Worm (Caenorhabditis elegans) whole organism, young adult: ENCODE data around the gene K12H6.12.

ENCODE experiments used
- F33H1.4 ChIP-seq: fragments of 200-800 bp; sonication (Bioruptor generic); IDR thresholded peaks from 2 replicates; pipeline ENCODE4 v1.3.6; 2022; ENCODE audit warnings: missing genetic modification reagents, missing genetic modification characterization, missing compliant biosample characterization
- egl-44 ChIP-seq: fragments of 200-800 bp; sonication (Bioruptor generic); IDR thresholded peaks from 2 replicates; pipeline ENCODE4 v1.3.6; 2022; ENCODE audit warnings: missing genetic modification reagents, missing genetic modification characterization, missing compliant biosample characterization
- let-607 ChIP-seq, 2 experiments: fragments of 200-800 bp in 1 of 2; sonication (Bioruptor generic) in 1 of 2; sonication (generic microtip) in 1 of 2; optimal IDR thresholded peaks; 2 replicates each; lab custom pipeline; 2016 to 2018; ENCODE audit warnings: mild to moderate bottlenecking in 2 of 2, missing compliant biosample characterization in 2 of 2, missing genetic modification characterization in 2 of 2, moderate library complexity in 2 of 2, missing genotype in 1 of 2
- pha-4 ChIP-seq: fragments of 150-350 bp; sonication (generic microtip); optimal IDR thresholded peaks from 2 replicates; lab custom pipeline; 2014; ENCODE audit warnings: missing biosample characterization, missing genetic modification reagents, missing genetic modification characterization
- snpc-4 ChIP-seq, 5 experiments: fragments of 150-350 bp in 1 of 5; sonication (generic microtip) in 4 of 5; optimal IDR thresholded peaks; 2 replicates each; lab custom pipeline; 2014 to 2018; ENCODE audit warnings: missing genetic modification characterization in 5 of 5, missing biosample characterization in 3 of 5, antibody characterized with exemption in 2 of 5, mild to moderate bottlenecking in 2 of 5, missing compliant biosample characterization in 2 of 5, missing genotype in 2 of 5, moderate library complexity in 2 of 5, missing genetic modification reagents in 1 of 5
- somi-1 ChIP-seq: fragments of 200-800 bp; sonication (Bioruptor generic); optimal IDR thresholded peaks from 2 replicates; lab custom pipeline; 2018; ENCODE audit warnings: mild to moderate bottlenecking, missing genetic modification characterization, missing compliant biosample characterization
- sptf-2 ChIP-seq: fragments of 200-800 bp; sonication (Bioruptor generic); optimal IDR thresholded peaks from 2 replicates; lab custom pipeline; 2018; ENCODE audit warnings: mild to moderate bottlenecking, missing genetic modification characterization, missing compliant biosample characterization
- unc-130 ChIP-seq: sonication (generic microtip); optimal IDR thresholded peaks from 2 replicates; lab custom pipeline; 2016; ENCODE audit warnings: missing genetic modification reagents, missing genetic modification characterization, missing compliant biosample characterization
- unc-62 ChIP-seq: fragments of 150-350 bp; optimal IDR thresholded peaks from 2 replicates; lab custom pipeline; 2014; ENCODE audit warnings: missing biosample characterization, missing genetic modification reagents, missing genetic modification characterization

DNA sequence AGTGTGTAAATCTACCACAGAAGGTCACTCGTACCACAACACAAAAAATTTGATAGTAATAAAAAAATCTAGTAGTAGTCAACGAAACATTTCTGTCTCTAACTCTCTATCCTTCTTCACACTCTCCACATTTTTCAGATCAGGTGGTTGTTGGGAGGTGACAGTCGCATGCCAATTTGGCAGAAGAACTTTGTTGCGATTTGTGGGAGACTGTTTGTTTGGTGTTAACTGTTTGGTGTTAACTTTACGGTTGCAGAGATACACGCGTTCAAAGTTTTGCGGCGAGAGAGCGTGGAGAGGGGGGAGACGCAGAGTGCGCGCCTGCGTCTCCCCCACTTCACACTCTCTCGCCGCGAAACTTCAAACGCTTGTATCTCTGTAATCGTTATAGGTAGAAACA lies 3.0 kb upstream of the K12H6.12 start:
- TF ChIP-seq unc-62 (no peak), somi-1 (GFP tag; lab: Kevin White, UChicago) (no peak), pha-4 (tag; lab: Kevin White, UChicago) (no peak), sptf-2 (GFP tag; lab: Kevin White, UChicago) (no peak), snpc-4 (GFP tag; optimal IDR thresholded peaks at IDR 0.05; lab: Kevin White, UChicago) (no peak), snpc-4 (tag; optimal IDR thresholded peaks at IDR 0.05; lab: Kevin White, UChicago) (no peak), let-607 (tag; optimal IDR thresholded peaks at IDR 0.05; lab: Kevin White, UChicago) (no peak), egl-44 (no peak), F33H1.4 (GFP tag; lab: Robert Waterston, UW) (no peak), unc-130 (GFP tag; lab: Kevin White, UChicago) (no peak)
